Worm (Caenorhabditis elegans) whole organism, early embryonic: ENCODE results near the gene efn-4.
A peak's percentile ranks its signal among the peaks of the same experiment; 100 is the strongest.

ENCODE experiments used
- B0310.2 ChIP-seq: sonication (generic microtip); optimal IDR thresholded peaks from 2 replicates; lab custom pipeline; 2016; ENCODE audit warnings: mild to moderate bottlenecking, missing genetic modification characterization, missing compliant biosample characterization
- F13C5.2 ChIP-seq: sonication (generic microtip); optimal IDR thresholded peaks from 2 replicates; lab custom pipeline; 2017; ENCODE audit warnings: mild to moderate bottlenecking, missing genetic modification characterization, inconsistent platforms, missing compliant biosample characterization
- aly-1 ChIP-seq: sonication (generic microtip); optimal IDR thresholded peaks from 2 replicates; lab custom pipeline; 2016; ENCODE audit warnings: missing genetic modification characterization, missing compliant biosample characterization
- ama-1 ChIP-seq: fragments of 150-350 bp; optimal IDR thresholded peaks from 2 replicates; lab custom pipeline; 2014
- ceh-13 ChIP-seq: fragments of 200-800 bp; sonication (Bioruptor generic); optimal IDR thresholded peaks from 2 replicates; lab custom pipeline; 2018; ENCODE audit warnings: mild to moderate bottlenecking, missing genetic modification characterization, missing compliant biosample characterization
- ceh-36 ChIP-seq: sonication (generic microtip); optimal IDR thresholded peaks from 2 replicates; lab custom pipeline; 2016; ENCODE audit warnings: missing genetic modification characterization, inconsistent platforms, missing compliant biosample characterization
- ets-7 ChIP-seq: sonication (generic microtip); optimal IDR thresholded peaks from 2 replicates; lab custom pipeline; 2016; ENCODE audit warnings: missing genotype, missing genetic modification characterization, missing compliant biosample characterization
- flt-1 ChIP-seq: fragments of 200-800 bp; sonication (Bioruptor generic); IDR thresholded peaks from 2 replicates; pipeline ENCODE4 v1.3.6; 2022; ENCODE audit warnings: missing genetic modification characterization, missing compliant biosample characterization
- hmbx-1 ChIP-seq: sonication (generic microtip); optimal IDR thresholded peaks from 2 replicates; lab custom pipeline; 2016; ENCODE audit warnings: mild to moderate bottlenecking, missing genetic modification characterization, missing compliant biosample characterization
- hmg-4 ChIP-seq: fragments of 200-800 bp; sonication (Bioruptor generic); optimal IDR thresholded peaks from 2 replicates; lab custom pipeline; 2018; ENCODE audit warnings: mild to moderate bottlenecking, missing genetic modification characterization, missing compliant biosample characterization
- hnd-1 ChIP-seq: sonication (generic microtip); optimal IDR thresholded peaks from 2 replicates; lab custom pipeline; 2016; ENCODE audit warnings: missing genetic modification characterization, missing compliant biosample characterization
- pes-1 ChIP-seq: fragments of 200-800 bp; sonication (Bioruptor generic); IDR thresholded peaks from 2 replicates; pipeline ENCODE4 v1.3.6; 2022; ENCODE audit warnings: missing genetic modification reagents, missing genetic modification characterization, missing compliant biosample characterization
- scrt-1 ChIP-seq: fragments of 200-800 bp; sonication (Bioruptor generic); IDR thresholded peaks from 2 replicates; pipeline ENCODE4 v1.3.6; 2022; ENCODE audit warnings: missing genetic modification characterization, missing compliant biosample characterization
- sea-1 ChIP-seq: fragments of 200-800 bp; sonication (Bioruptor generic); conservative IDR thresholded peaks from 2 replicates; pipeline ENCODE4 v1.3.6; 2022; ENCODE audit warnings: missing genetic modification characterization, missing compliant biosample characterization
- tbx-11 ChIP-seq: fragments of 200-800 bp; sonication (Bioruptor generic); IDR thresholded peaks from 2 replicates; pipeline ENCODE4 v1.3.6; 2022; ENCODE audit warnings: missing genetic modification characterization, missing compliant biosample characterization
- tbx-37 ChIP-seq: fragments of 200-800 bp; sonication (Bioruptor generic); conservative IDR thresholded peaks from 2 replicates; pipeline ENCODE4 v1.3.6; 2022; ENCODE audit warnings: missing genetic modification reagents, missing genetic modification characterization, missing compliant biosample characterization
- tra-4 ChIP-seq: sonication (generic microtip); optimal IDR thresholded peaks from 2 replicates; lab custom pipeline; 2017; ENCODE audit warnings: missing genetic modification characterization, missing compliant biosample characterization

Gene efn-4

ce11 chrIV:558735-559284 lies at the start of gene efn-4:
Gene efn-4 (plus strand): TSS chrIV:559234.
- TF ChIP-seq sea-1 (GFP tag; lab: Robert Waterston, UW) = no peak
- peak; percentile 19 for TF ChIP-seq hmg-4 (GFP tag; lab: Kevin White, UChicago)
- peak; percentile 9 for TF ChIP-seq F13C5.2 (tag; lab: Kevin White, UChicago)
- no peak for TF ChIP-seq ceh-36 (tag; lab: Kevin White, UChicago)
- TF ChIP-seq scrt-1 (GFP tag; lab: Robert Waterston, UW) = no peak
- no peak for TF ChIP-seq tbx-11

- TF ChIP-seq F13C5.2 (tag; lab: Kevin White, UChicago) (peak; percentile 29), tbx-11 (no peak), hmg-4 (GFP tag; lab: Kevin White, UChicago) (no peak), ceh-13 (GFP tag; lab: Kevin White, UChicago) (no peak)
Measured at ce11 chrIV:519409-519808, 39.6 kb upstream of the efn-4 start, which contains the start of gene pig-1. Gene pig-1 (minus strand): TSS chrIV:519457.

ce11 chrIV:522566-522965 lies 36.5 kb upstream of the efn-4 start:
- TF ChIP-seq ceh-13 (GFP tag; lab: Kevin White, UChicago) (no peak), aly-1 (tag; lab: Kevin White, UChicago) (no peak), hmbx-1 (no peak), tbx-37 (GFP tag; lab: Robert Waterston, UW) (no peak), sea-1 (GFP tag; lab: Robert Waterston, UW) (no peak), ceh-36 (tag; lab: Kevin White, UChicago) (no peak), flt-1 (GFP tag; lab: Robert Waterston, UW) (no peak), pes-1 (GFP tag; lab: Robert Waterston, UW) (no peak), hnd-1 (no peak), ama-1 (lab: Kevin White, UChicago) (no peak), F13C5.2 (tag; lab: Kevin White, UChicago) (no peak), tbx-11 (no peak), B0310.2 (no peak), ets-7 (tag; lab: Kevin White, UChicago) (no peak), scrt-1 (GFP tag; lab: Robert Waterston, UW) (no peak), hmg-4 (GFP tag; lab: Kevin White, UChicago) (no peak), tra-4 (tag; lab: Kevin White, UChicago) (no peak)

ce11 chrIV:523595-523994 lies 35.4 kb upstream of the efn-4 start, which contains the start of gene asm-3:
Gene asm-3 (minus strand): TSS chrIV:523809.
- TF ChIP-seq scrt-1 (GFP tag; lab: Robert Waterston, UW) (no peak), flt-1 (GFP tag; lab: Robert Waterston, UW) (no peak), tra-4 (tag; lab: Kevin White, UChicago) (no peak), hmbx-1 (no peak), hnd-1 (no peak), sea-1 (GFP tag; lab: Robert Waterston, UW) (no peak), ceh-36 (tag; lab: Kevin White, UChicago) (no peak), hmg-4 (GFP tag; lab: Kevin White, UChicago) (no peak), F13C5.2 (tag; lab: Kevin White, UChicago) (no peak), tbx-11 (no peak)

ce11 chrIV:524352-524751 lies 34.7 kb upstream of the efn-4 start, which contains the start of gene W03G1.2:
Gene W03G1.2 (plus strand): TSS chrIV:524652.
- TF ChIP-seq hmg-4 (GFP tag; lab: Kevin White, UChicago) = no peak
- no peak for TF ChIP-seq scrt-1 (GFP tag; lab: Robert Waterston, UW)
- no peak for TF ChIP-seq tbx-11
- no peak for TF ChIP-seq hnd-1
- TF ChIP-seq B0310.2 = no peak
- TF ChIP-seq hmbx-1 = no peak
- TF ChIP-seq ets-7 (tag; lab: Kevin White, UChicago) = no peak

ce11 chrIV:531835-532234 lies 27.2 kb upstream of the efn-4 start, which contains the start of gene glt-7:
Gene glt-7 (plus strand): TSS chrIV:532135.
- TF ChIP-seq tbx-11 (no peak), B0310.2 (no peak), sea-1 (GFP tag; lab: Robert Waterston, UW) (no peak), flt-1 (GFP tag; lab: Robert Waterston, UW) (no peak), hmg-4 (GFP tag; lab: Kevin White, UChicago) (no peak), ceh-36 (tag; lab: Kevin White, UChicago) (no peak), scrt-1 (GFP tag; lab: Robert Waterston, UW) (no peak), ceh-13 (GFP tag; lab: Kevin White, UChicago) (no peak), aly-1 (tag; lab: Kevin White, UChicago) (no peak), tbx-37 (GFP tag; lab: Robert Waterston, UW) (no peak), F13C5.2 (tag; lab: Kevin White, UChicago) (no peak), tra-4 (tag; lab: Kevin White, UChicago) (no peak), hnd-1 (no peak), hmbx-1 (no peak), ama-1 (lab: Kevin White, UChicago) (no peak), ets-7 (tag; lab: Kevin White, UChicago) (no peak), pes-1 (GFP tag; lab: Robert Waterston, UW) (no peak)

- no peak for TF ChIP-seq hmbx-1
- TF ChIP-seq pes-1 (GFP tag; lab: Robert Waterston, UW) = no peak
- TF ChIP-seq ceh-36 (tag; lab: Kevin White, UChicago) = peak; percentile 75
Measured at ce11 chrIV:545852-546251, 13.2 kb upstream of the efn-4 start.

- TF ChIP-seq ets-7 (tag; lab: Kevin White, UChicago) = no peak
- no peak for TF ChIP-seq hmg-4 (GFP tag; lab: Kevin White, UChicago)
- TF ChIP-seq tbx-11 = no peak
Measured at ce11 chrIV:548000-548399, 11.0 kb upstream of the efn-4 start, which contains the start of gene F56A11.4. Gene F56A11.4 (plus strand): TSS chrIV:548300.
